Worm (Caenorhabditis elegans): ENCODE data around the gene K06H7.2.

ce11 chrIII:8111347-8111746 is 18.0 kb downstream of the K06H7.2 start:
- no peak for TF ChIP-seq nhr-120 (GFP tag; IDR thresholded peaks at IDR 0.05)
- TF ChIP-seq snpc-4 (GFP tag; optimal IDR thresholded peaks at IDR 0.05) = no peak
- no peak for TF ChIP-seq snpc-4 (tag; optimal IDR thresholded peaks at IDR 0.05)
- TF ChIP-seq ztf-26 (tag; optimal IDR thresholded peaks at IDR 0.05) = no peak
- TF ChIP-seq mel-28 (tag; optimal IDR thresholded peaks at IDR 0.05; ENCODE audit: borderline replicate concordance) = no peak

Data from whole organism, young adult.